Fruit fly (Drosophila melanogaster): ENCODE data around the gene CG6180.
A peak's percentile ranks its signal among the peaks of the same experiment; 100 is the strongest.

Gene CG6180

dm6 chr2L:12704418-12704920 is 3.0 kb upstream of the CG6180 start, which contains the start of the genes CG5776 and spict (continued):
- peak; percentile 62 for TF ChIP-seq vri (GFP tag; optimal IDR thresholded peaks at IDR 0.05)
- TF ChIP-seq Sox14 (GFP tag; optimal IDR thresholded peaks at IDR 0.05) = peak; percentile 70
- peak; percentile 79 for TF ChIP-seq CG10631 (GFP tag; optimal IDR thresholded peaks at IDR 0.05)
- peak; percentile 68 for TF ChIP-seq CG6854 (GFP tag; optimal IDR thresholded peaks at IDR 0.05)
- TF ChIP-seq Sox15 (GFP tag; optimal IDR thresholded peaks at IDR 0.05) = no peak
- TF ChIP-seq CG34406 (GFP tag; optimal IDR thresholded peaks at IDR 0.05) = peak; percentile 58
- TF ChIP-seq CG11762 (GFP tag; optimal IDR thresholded peaks at IDR 0.05; ENCODE audit: insufficient read depth) = no peak
- TF ChIP-seq topi (GFP tag; optimal IDR thresholded peaks at IDR 0.05) = peak; percentile 61
- peak; percentile 71 for TF ChIP-seq esn (GFP tag; optimal IDR thresholded peaks at IDR 0.05)
- peak; percentile 66 for TF ChIP-seq Met (GFP tag; optimal IDR thresholded peaks at IDR 0.05)
- peak; percentile 57 for TF ChIP-seq Smox (GFP tag; optimal IDR thresholded peaks at IDR 0.05)
- TF ChIP-seq CG6808 (GFP tag; optimal IDR thresholded peaks at IDR 0.05) = peak; percentile 40

- TF ChIP-seq CG34406 (GFP tag; optimal IDR thresholded peaks at IDR 0.05) (no peak), Ets21C (GFP tag; optimal IDR thresholded peaks at IDR 0.05) (no peak), CG16779 (tag; optimal IDR thresholded peaks at IDR 0.05) (no peak), Sox14 (GFP tag; optimal IDR thresholded peaks at IDR 0.05) (no peak), Hr38 (GFP tag; optimal IDR thresholded peaks at IDR 0.05) (no peak), Hr39 (GFP tag; optimal IDR thresholded peaks at IDR 0.05) (no peak), fd85E (GFP tag; optimal IDR thresholded peaks at IDR 0.05) (no peak), CG3032 (tag; optimal IDR thresholded peaks at IDR 0.05) (no peak), svp (GFP tag) (peak; percentile 95), pdm3 (GFP tag; optimal IDR thresholded peaks at IDR 0.05) (no peak), CG6854 (GFP tag; optimal IDR thresholded peaks at IDR 0.05) (no peak), eg (GFP tag; IDR thresholded peaks at IDR 0.05) (no peak), CG6276 (GFP tag; optimal IDR thresholded peaks at IDR 0.05) (no peak), Eip78C (GFP tag) (peak; percentile 54), Lpt (GFP tag; optimal IDR thresholded peaks at IDR 0.05) (no peak), Sox15 (GFP tag; optimal IDR thresholded peaks at IDR 0.05) (no peak), CG15336 (GFP tag; IDR thresholded peaks at IDR 0.05) (no peak), Met (GFP tag; optimal IDR thresholded peaks at IDR 0.05) (no peak)
Observed at dm6 chr2L:12705376-12705775, 2.1 kb upstream of the CG6180 start.

- TF ChIP-seq Eip93F (GFP tag; optimal IDR thresholded peaks at IDR 0.05) (no peak), Hr39 (GFP tag; optimal IDR thresholded peaks at IDR 0.05) (no peak), Lpt (GFP tag; optimal IDR thresholded peaks at IDR 0.05) (no peak), CG6163 (GFP tag; IDR thresholded peaks at IDR 0.05) (no peak), CG32006 (GFP tag; optimal IDR thresholded peaks at IDR 0.05) (no peak), CG34406 (GFP tag; optimal IDR thresholded peaks at IDR 0.05) (no peak), CG4318 (GFP tag; optimal IDR thresholded peaks at IDR 0.05) (no peak), Gug (GFP tag; IDR thresholded peaks at IDR 0.05) (no peak), Blimp-1 (GFP tag; optimal IDR thresholded peaks at IDR 0.05) (no peak), Sox15 (GFP tag; optimal IDR thresholded peaks at IDR 0.05) (no peak), fd59A (GFP tag; optimal IDR thresholded peaks at IDR 0.05) (no peak), Sox102F (GFP tag; optimal IDR thresholded peaks at IDR 0.05) (no peak), CG11762 (GFP tag; optimal IDR thresholded peaks at IDR 0.05; ENCODE audit: insufficient read depth) (no peak), Met (GFP tag; optimal IDR thresholded peaks at IDR 0.05) (no peak), salr (GFP tag; optimal IDR thresholded peaks at IDR 0.05) (no peak)
Observed at dm6 chr2L:12708576-12708975, 1.1 kb downstream of the CG6180 start.

- TF ChIP-seq Smox (GFP tag; optimal IDR thresholded peaks at IDR 0.05) (no peak), cyc (GFP tag; optimal IDR thresholded peaks at IDR 0.05) (no peak), CG9139 (GFP tag; optimal IDR thresholded peaks at IDR 0.05) (no peak), esn (GFP tag; optimal IDR thresholded peaks at IDR 0.05) (peak; percentile 7), Eip93F (GFP tag; optimal IDR thresholded peaks at IDR 0.05) (no peak), CG10631 (GFP tag; optimal IDR thresholded peaks at IDR 0.05) (no peak)
Observed at dm6 chr2L:12712255-12712654, 4.8 kb downstream of the CG6180 start.

Data from whole organism, prepupa.